Fruit fly (Drosophila melanogaster): ENCODE results near the gene Myo61F.

Gene Myo61F

DNA sequence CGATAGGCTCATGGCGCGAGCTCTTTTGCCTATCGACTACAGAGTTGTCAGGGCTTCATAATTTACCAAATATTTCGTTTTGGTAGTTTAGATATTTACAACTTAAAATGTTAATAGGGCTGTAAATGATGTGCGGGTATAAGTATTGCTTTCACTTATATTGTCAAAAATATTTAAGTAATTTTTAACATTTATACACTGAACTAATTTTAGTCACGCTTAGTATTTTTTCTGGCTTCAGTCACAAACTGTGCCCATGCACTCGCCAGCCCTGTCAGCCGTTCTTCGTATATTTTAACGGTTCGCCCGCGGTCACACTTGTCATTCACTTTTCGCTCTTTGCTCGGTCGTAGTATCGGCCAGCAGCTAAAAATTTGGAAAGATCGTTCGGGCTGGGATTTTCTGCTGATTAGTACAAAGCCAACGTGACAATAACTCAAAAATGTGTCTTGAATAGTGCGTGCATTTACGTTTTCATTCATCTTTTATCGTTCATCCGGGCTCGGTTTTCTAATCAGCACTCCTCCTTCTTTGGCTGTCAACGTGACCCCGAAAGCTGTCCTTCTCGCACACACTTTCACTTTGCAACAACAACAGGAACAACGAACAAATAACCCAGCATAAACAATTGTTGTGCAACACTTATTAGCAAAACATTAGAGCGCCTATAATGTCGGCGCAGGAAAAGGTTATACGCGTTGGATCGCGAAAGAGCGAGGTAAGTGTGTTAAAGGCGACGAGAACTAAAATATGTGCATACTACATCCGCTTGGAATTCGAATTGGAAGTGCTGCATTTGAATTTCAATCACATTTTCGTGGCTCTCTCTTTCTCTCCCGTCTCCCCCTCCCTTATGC, 16.5 kb downstream of the Myo61F start, which contains the start of the genes Hmbs and CG2211 (continued):
- TF ChIP-seq Hr51 (GFP tag; optimal IDR thresholded peaks at IDR 0.05) (peak; percentile 85 to 89), dpn (GFP tag; optimal IDR thresholded peaks at IDR 0.05) (peak; percentile 92 to 94), chinmo (GFP tag; IDR thresholded peaks at IDR 0.05; ENCODE audit: partially characterized antibody) (0 out of 4 replicates have a peak, but pooled peaks have one; percentile 39), CG2875 (GFP tag; optimal IDR thresholded peaks at IDR 0.05) (peak; percentile 42), slbo (GFP tag; IDR thresholded peaks at IDR 0.05) (peak; percentile 91), Xbp1 (GFP tag; optimal IDR thresholded peaks at IDR 0.05) (peak; percentile 91), dysf (GFP tag; IDR thresholded peaks at IDR 0.05) (peak; percentile 89), CG1603 (tag; optimal IDR thresholded peaks at IDR 0.05) (peak; percentile 82), ewg (GFP tag; optimal IDR thresholded peaks at IDR 0.05) (peak; percentile 72), Med (GFP tag) (peak; percentile 98), pfk (GFP tag; optimal IDR thresholded peaks at IDR 0.05) (peak; percentile 34), CG10959 (GFP tag; IDR thresholded peaks at IDR 0.05) (peak; percentile 67), nerfin-2 (GFP tag; IDR thresholded peaks at IDR 0.05; ENCODE audit: partially characterized antibody) (no peak), HmgZ (tag; optimal IDR thresholded peaks at IDR 0.05) (peak; percentile 96), chn (GFP tag; optimal IDR thresholded peaks at IDR 0.05) (peak; percentile 92), ase (GFP tag; IDR thresholded peaks at IDR 0.05) (peak; percentile 57; the same call in 1 of the 3 replicates), lov (optimal IDR thresholded peaks at IDR 0.05) (no peak), lov (GFP tag; IDR thresholded peaks at IDR 0.05) (peak; percentile 65; the same call in 1 of the 3 replicates), trh (GFP tag; optimal IDR thresholded peaks at IDR 0.05) (peak; percentile 83), HLHmδ (GFP tag; optimal IDR thresholded peaks at IDR 0.05) (peak; percentile 65), CG10147 (GFP tag; optimal IDR thresholded peaks at IDR 0.05) (peak; percentile 86), CG3065 (GFP tag; optimal IDR thresholded peaks at IDR 0.05) (peak; percentile 68), kay (GFP tag; optimal IDR thresholded peaks at IDR 0.05) (peak; percentile 90), vnd (GFP tag; IDR thresholded peaks at IDR 0.05; ENCODE audit: partially characterized antibody) (no peak), Trl (optimal IDR thresholded peaks at IDR 0.05) (no peak), Trl (GFP tag; optimal IDR thresholded peaks at IDR 0.05) (peak; percentile 89), chif (GFP tag; optimal IDR thresholded peaks at IDR 0.05) (peak; percentile 81 to 93), Tbp (GFP tag; optimal IDR thresholded peaks at IDR 0.05) (no peak), cas (GFP tag; IDR thresholded peaks at IDR 0.05) (0 out of 2 replicates have a peak, but pooled peaks have one; percentile 57), CG14014 (GFP tag; IDR thresholded peaks at IDR 0.05) (peak; percentile 87), CG13123 (GFP tag; optimal IDR thresholded peaks at IDR 0.05) (peak; percentile 82), peb (GFP tag; IDR thresholded peaks at IDR 0.05) (peak; percentile 74), CG15011 (GFP tag; optimal IDR thresholded peaks at IDR 0.05) (peak; percentile 69), dati (GFP tag; IDR thresholded peaks at IDR 0.05) (no peak), CG34422 (GFP tag; IDR thresholded peaks at IDR 0.05) (peak; percentile 88), hth (optimal IDR thresholded peaks at IDR 0.05) (no peak), scrt (GFP tag; optimal IDR thresholded peaks at IDR 0.05) (peak; percentile 72), tgo (GFP tag; IDR thresholded peaks at IDR 0.05) (peak; percentile 83), Bdp1 (GFP tag; optimal IDR thresholded peaks at IDR 0.05) (peak; percentile 79), CG4328 (GFP tag; optimal IDR thresholded peaks at IDR 0.05) (peak; percentile 88), CG17359 (tag; optimal IDR thresholded peaks at IDR 0.05) (peak; percentile 88), CG32532 (GFP tag; IDR thresholded peaks at IDR 0.05) (peak; percentile 90), Mad (GFP tag; optimal IDR thresholded peaks at IDR 0.05) (peak; percentile 92), NC2α (GFP tag; optimal IDR thresholded peaks at IDR 0.05) (peak; percentile 82), HLH54F (GFP tag; optimal IDR thresholded peaks at IDR 0.05) (peak; percentile 93), CG6813 (GFP tag; optimal IDR thresholded peaks at IDR 0.05) (peak; percentile 79), Ada2b (GFP tag; IDR thresholded peaks at IDR 0.05) (peak; percentile 83), odd (GFP tag; optimal IDR thresholded peaks at IDR 0.05) (peak; percentile 37), Fer2 (tag; optimal IDR thresholded peaks at IDR 0.05) (peak; percentile 82)

Data from whole organism, embryonic.